Worm (Caenorhabditis elegans) whole organism, L1 larva: ENCODE results near the gene nhr-88.

ENCODE experiments used
- C16A3.4 ChIP-seq: fragments of 150-350 bp; optimal IDR thresholded peaks from 2 replicates; lab custom pipeline; 2014; ENCODE audit warnings: missing biosample characterization, missing genetic modification characterization
- C34B4.2 ChIP-seq: sonication (generic microtip); optimal IDR thresholded peaks from 2 replicates; lab custom pipeline; 2017; ENCODE audit warnings: mild to moderate bottlenecking, missing genetic modification characterization, missing compliant biosample characterization
- F16B12.6 ChIP-seq: fragments of 150-350 bp; optimal IDR thresholded peaks from 2 replicates; lab custom pipeline; 2014; ENCODE audit warnings: missing biosample characterization, missing genetic modification characterization
- aha-1 ChIP-seq: fragments of 150-350 bp; optimal IDR thresholded peaks from 2 replicates; lab custom pipeline; 2014; ENCODE audit warnings: missing biosample characterization, missing genetic modification characterization
- alr-1 ChIP-seq: fragments of 200-800 bp; sonication (Bioruptor generic); optimal IDR thresholded peaks from 2 replicates; lab custom pipeline; 2018; ENCODE audit warnings: borderline replicate concordance, mild to moderate bottlenecking, missing genetic modification characterization, missing compliant biosample characterization
- ceh-63 ChIP-seq: fragments of 200-800 bp; sonication (Bioruptor generic); optimal IDR thresholded peaks from 2 replicates; lab custom pipeline; 2018; ENCODE audit warnings: mild to moderate bottlenecking, missing genetic modification characterization, missing compliant biosample characterization
- ceh-8 ChIP-seq: fragments of 200-800 bp; sonication (Bioruptor generic); optimal IDR thresholded peaks from 2 replicates; lab custom pipeline; 2018; ENCODE audit warnings: mild to moderate bottlenecking, missing genetic modification characterization, moderate library complexity, missing compliant biosample characterization
- ceh-88 ChIP-seq: fragments of 200-800 bp; sonication (Bioruptor generic); IDR thresholded peaks from 2 replicates; pipeline ENCODE4 v1.3.6; 2022; ENCODE audit warnings: missing genetic modification characterization, missing compliant biosample characterization
- ces-1 ChIP-seq: fragments of 150-350 bp; optimal IDR thresholded peaks from 2 replicates; lab custom pipeline; 2014; ENCODE audit warnings: missing biosample characterization, missing genetic modification reagents, missing genetic modification characterization
- dsc-1 ChIP-seq: sonication (generic microtip); optimal IDR thresholded peaks from 2 replicates; lab custom pipeline; 2016; ENCODE audit warnings: mild to moderate bottlenecking, missing genetic modification characterization, missing compliant biosample characterization
- efl-3 ChIP-seq: fragments of 200-800 bp; sonication (Bioruptor generic); optimal IDR thresholded peaks from 2 replicates; lab custom pipeline; 2018; ENCODE audit warnings: mild to moderate bottlenecking, missing genetic modification characterization, missing compliant biosample characterization
- egl-13 ChIP-seq: sonication (generic microtip); optimal IDR thresholded peaks from 2 replicates; lab custom pipeline; 2016; ENCODE audit warnings: missing genotype, missing genetic modification reagents, missing genetic modification characterization, missing compliant biosample characterization
- egl-27 ChIP-seq, 2 experiments: fragments of 150-350 bp in 1 of 2; sonication (generic microtip); optimal IDR thresholded peaks; 3 replicates each; lab custom pipeline; 2017 to 2018; ENCODE audit warnings: missing biosample characterization in 2 of 2, missing genetic modification characterization in 2 of 2, missing genetic modification reagents in 2 of 2
- elt-3 ChIP-seq, 6 experiments: fragments of 150-350 bp in 1 of 6; sonication (generic microtip); optimal IDR thresholded peaks; 2 replicates each; lab custom pipeline; 2017 to 2018; ENCODE audit warnings: missing biosample characterization in 6 of 6, missing genetic modification characterization in 6 of 6, inconsistent platforms in 1 of 6
- ets-5 ChIP-seq: fragments of 200-800 bp; sonication (Bioruptor generic); IDR thresholded peaks from 2 replicates; pipeline ENCODE4 v1.3.6; 2022; ENCODE audit warnings: missing genetic modification characterization, missing compliant biosample characterization
- fkh-8 ChIP-seq: sonication (generic microtip); optimal IDR thresholded peaks from 2 replicates; lab custom pipeline; 2016; ENCODE audit warnings: mild to moderate bottlenecking, missing genetic modification characterization, missing compliant biosample characterization
- fos-1 ChIP-seq: fragments of 150-350 bp; optimal IDR thresholded peaks from 2 replicates; lab custom pipeline; 2014; ENCODE audit warnings: missing biosample characterization, missing genetic modification characterization
- hpl-2 ChIP-seq: fragments of 150-350 bp; optimal IDR thresholded peaks from 2 replicates; lab custom pipeline; 2014; ENCODE audit warnings: missing biosample characterization, missing genetic modification reagents, missing genetic modification characterization
- isw-1 ChIP-seq: fragments of 200-800 bp; sonication (Bioruptor generic); IDR thresholded peaks from 2 replicates; pipeline ENCODE4 v1.3.6; 2022; ENCODE audit warnings: missing genetic modification characterization, missing compliant biosample characterization
- jun-1 ChIP-seq: fragments of 150-350 bp; optimal IDR thresholded peaks from 2 replicates; lab custom pipeline; 2014; ENCODE audit warnings: missing biosample characterization, missing genetic modification reagents, missing genetic modification characterization
- lin-13 ChIP-seq: fragments of 150-350 bp; optimal IDR thresholded peaks from 2 replicates; lab custom pipeline; 2014; ENCODE audit warnings: missing biosample characterization, missing genetic modification reagents, missing genetic modification characterization
- lin-14 ChIP-seq: fragments of 200-800 bp; sonication (Bioruptor generic); optimal IDR thresholded peaks from 2 replicates; lab custom pipeline; 2018; ENCODE audit warnings: mild to moderate bottlenecking, missing genetic modification characterization, moderate library complexity, missing compliant biosample characterization
- lin-15B ChIP-seq: fragments of 150-350 bp; sonication (generic microtip); optimal IDR thresholded peaks from 3 replicates; lab custom pipeline; 2014; ENCODE audit warnings: missing biosample characterization, missing genetic modification characterization
- lin-35 ChIP-seq, 2 experiments: fragments of 150-350 bp; optimal IDR thresholded peaks; 2 replicates each; lab custom pipeline; 2014; ENCODE audit warnings: missing biosample characterization in 2 of 2, missing genetic modification characterization in 2 of 2, missing genetic modification reagents in 2 of 2
- lin-39 ChIP-seq: fragments of 150-350 bp; optimal IDR thresholded peaks from 2 replicates; lab custom pipeline; 2014; ENCODE audit warnings: missing biosample characterization, missing genetic modification reagents, missing genetic modification characterization
- mab-9 ChIP-seq: fragments of 200-800 bp; sonication (Bioruptor generic); IDR thresholded peaks from 2 replicates; pipeline ENCODE4 v1.3.6; 2022; ENCODE audit warnings: missing genetic modification reagents, missing genetic modification characterization, missing compliant biosample characterization
- mdl-1 ChIP-seq, 2 experiments: fragments of 150-350 bp; optimal IDR thresholded peaks; 2 replicates each; lab custom pipeline; 2014 to 2017; ENCODE audit warnings: missing biosample characterization in 2 of 2, missing genetic modification characterization in 2 of 2, inconsistent platforms in 1 of 2
- mep-1 ChIP-seq: fragments of 150-350 bp; optimal IDR thresholded peaks from 2 replicates; lab custom pipeline; 2014; ENCODE audit warnings: missing biosample characterization, missing genetic modification characterization
- nhr-11 ChIP-seq: fragments of 150-350 bp; optimal IDR thresholded peaks from 2 replicates; lab custom pipeline; 2014; ENCODE audit warnings: missing biosample characterization, missing genetic modification characterization
- nhr-12 ChIP-seq: sonication (generic microtip); optimal IDR thresholded peaks from 2 replicates; lab custom pipeline; 2017; ENCODE audit warnings: missing biosample characterization, missing genetic modification characterization
- nhr-237 ChIP-seq: fragments of 150-350 bp; optimal IDR thresholded peaks from 2 replicates; lab custom pipeline; 2014; ENCODE audit warnings: missing biosample characterization, missing genetic modification characterization
- nhr-47 ChIP-seq: sonication (generic microtip); optimal IDR thresholded peaks from 2 replicates; lab custom pipeline; 2016; ENCODE audit warnings: mild to moderate bottlenecking, missing genetic modification characterization, moderate library complexity, missing compliant biosample characterization
- nhr-71 ChIP-seq: sonication (generic microtip); optimal IDR thresholded peaks from 2 replicates; lab custom pipeline; 2016; ENCODE audit warnings: mild to moderate bottlenecking, missing genetic modification characterization, moderate library complexity, missing compliant biosample characterization
- nhr-76 ChIP-seq: sonication (generic microtip); optimal IDR thresholded peaks from 2 replicates; lab custom pipeline; 2017; ENCODE audit warnings: missing biosample characterization, missing genetic modification characterization
- nhr-85 ChIP-seq: sonication (generic microtip); peaks from one replicate; lab custom pipeline; 2016; ENCODE audit warnings: missing genetic modification characterization, inconsistent platforms, missing compliant biosample characterization
- pqm-1 ChIP-seq: sonication (generic microtip); optimal IDR thresholded peaks from 3 replicates; lab custom pipeline; 2017; ENCODE audit warnings: missing biosample characterization, missing genetic modification characterization
- skn-1 ChIP-seq: fragments of 150-350 bp; optimal IDR thresholded peaks from 2 replicates; lab custom pipeline; 2014; ENCODE audit warnings: missing biosample characterization, missing genetic modification characterization
- sox-4 ChIP-seq: sonication (generic microtip); optimal IDR thresholded peaks from 2 replicates; lab custom pipeline; 2016; ENCODE audit warnings: missing genetic modification characterization, missing compliant biosample characterization
- sptf-1 ChIP-seq: fragments of 150-350 bp; optimal IDR thresholded peaks from 2 replicates; lab custom pipeline; 2014; ENCODE audit warnings: missing biosample characterization, missing genetic modification characterization
- sup-37 ChIP-seq: fragments of 200-800 bp; sonication (Bioruptor generic); optimal IDR thresholded peaks from 2 replicates; lab custom pipeline; 2018; ENCODE audit warnings: mild to moderate bottlenecking, missing genetic modification characterization, missing compliant biosample characterization
- unc-130 ChIP-seq: fragments of 150-350 bp; optimal IDR thresholded peaks from 2 replicates; lab custom pipeline; 2017; ENCODE audit warnings: missing biosample characterization, missing genetic modification characterization, inconsistent platforms
- unc-30 ChIP-seq: sonication (generic microtip); optimal IDR thresholded peaks from 2 replicates; lab custom pipeline; 2017; ENCODE audit warnings: missing biosample characterization, missing genetic modification characterization
- unc-98 ChIP-seq: fragments of 200-800 bp; sonication (Bioruptor generic); IDR thresholded peaks from 2 replicates; pipeline ENCODE4 v1.3.6; 2022; ENCODE audit warnings: missing genetic modification characterization, missing compliant biosample characterization
- vab-15 ChIP-seq: sonication (generic microtip); optimal IDR thresholded peaks from 2 replicates; lab custom pipeline; 2017; ENCODE audit warnings: missing genotype, mild to moderate bottlenecking, missing genetic modification characterization, missing compliant biosample characterization
- xbp-1 ChIP-seq: sonication (generic microtip); optimal IDR thresholded peaks from 2 replicates; lab custom pipeline; 2016; ENCODE audit warnings: missing genetic modification characterization, missing compliant biosample characterization
- zag-1 ChIP-seq: fragments of 150-350 bp; optimal IDR thresholded peaks from 2 replicates; lab custom pipeline; 2014; ENCODE audit warnings: missing biosample characterization, missing genetic modification characterization
- ztf-11 ChIP-seq, 2 experiments: sonication (generic microtip); optimal IDR thresholded peaks; 2 replicates each; lab custom pipeline; 2016 to 2017; ENCODE audit warnings: missing genetic modification characterization in 2 of 2, missing biosample characterization in 1 of 2, missing compliant biosample characterization in 1 of 2
- ztf-4 ChIP-seq: fragments of 150-350 bp; optimal IDR thresholded peaks from 2 replicates; lab custom pipeline; 2014; ENCODE audit warnings: missing biosample characterization, missing genetic modification characterization

The nhr-88 gene

DNA sequence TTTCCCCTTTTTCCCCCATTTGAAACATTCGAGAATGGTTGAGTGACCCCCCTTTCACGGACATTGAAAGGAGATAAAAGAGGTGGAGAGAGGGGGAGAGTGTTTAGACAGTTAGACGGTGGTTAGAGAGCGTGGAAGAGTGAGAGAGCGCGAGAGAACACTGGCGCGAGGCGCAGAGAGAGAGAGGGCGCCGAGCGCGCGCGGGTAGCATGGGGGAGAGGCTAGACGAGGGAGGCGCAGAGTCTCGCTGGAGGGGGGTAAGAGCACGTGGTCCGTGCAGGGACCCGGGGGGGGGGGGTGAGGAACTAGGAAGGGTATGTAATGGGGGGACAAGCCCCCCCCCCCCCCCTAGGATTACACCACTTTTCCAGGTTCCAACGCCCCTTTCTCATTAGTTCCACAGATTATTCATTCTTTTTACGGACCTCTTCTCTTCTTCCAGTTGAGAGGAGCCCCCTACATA lies 2.5 kb upstream of the nhr-88 start (continued):
- TF ChIP-seq egl-27 (tag; optimal IDR thresholded peaks at IDR 0.05; lab: Kevin White, UChicago) (peak; percentile 89), sup-37 (GFP tag; lab: Kevin White, UChicago) (peak; percentile 93), isw-1 (peak; percentile 95), ets-5 (GFP tag; lab: Robert Waterston, UW) (peak; percentile 87; the same call in 1 of the 2 replicates), nhr-237 (tag; lab: Kevin White, UChicago) (peak; percentile 89), vab-15 (tag; lab: Kevin White, UChicago) (peak; percentile 54), nhr-71 (tag; lab: Kevin White, UChicago) (peak; percentile 99), zag-1 (tag; lab: Kevin White, UChicago) (peak; percentile 28), alr-1 (tag; lab: Kevin White, UChicago) (no peak), unc-130 (tag; lab: Kevin White, UChicago) (peak; percentile 71), ceh-63 (GFP tag; lab: Kevin White, UChicago) (peak; percentile 45), ceh-88 (peak; percentile 96), unc-30 (no peak), pqm-1 (no peak), egl-13 (tag; lab: Kevin White, UChicago) (peak; percentile 95), ztf-4 (tag; lab: Kevin White, UChicago) (peak; percentile 86), skn-1 (peak; percentile 93), ces-1 (GFP tag; lab: Kevin White, UChicago) (no peak), dsc-1 (tag; lab: Kevin White, UChicago) (peak; percentile 85), sptf-1 (tag; lab: Kevin White, UChicago) (no peak), mep-1 (peak; percentile 92), aha-1 (peak; percentile 78), jun-1 (peak; percentile 98), elt-3 (tag; optimal IDR thresholded peaks at IDR 0.05; lab: Kevin White, UChicago) (peak in 3 of 6 experiments; percentile 73 to 95 (median 93)), C16A3.4 (tag; lab: Kevin White, UChicago) (peak; percentile 82), nhr-11 (peak; percentile 90), fkh-8 (peak; percentile 97), lin-15B (no peak), lin-13 (GFP tag; lab: Kevin White, UChicago) (peak; percentile 94), C34B4.2 (tag; lab: Kevin White, UChicago) (peak; percentile 82), nhr-76 (tag; lab: Kevin White, UChicago) (peak; percentile 56), nhr-47 (tag; lab: Kevin White, UChicago) (peak; percentile 98), F16B12.6 (tag; lab: Kevin White, UChicago) (peak; percentile 38), lin-35 (GFP tag; optimal IDR thresholded peaks at IDR 0.05; lab: Kevin White, UChicago) (peak; percentile 69 to 91), ztf-11 (tag; optimal IDR thresholded peaks at IDR 0.05; lab: Kevin White, UChicago) (peak; percentile 73 to 95), hpl-2 (GFP tag; lab: Kevin White, UChicago) (peak; percentile 88), nhr-12 (peak; percentile 46), efl-3 (GFP tag; lab: Kevin White, UChicago) (peak; percentile 85), nhr-85 (peak; percentile 100), lin-39 (tag; lab: Kevin White, UChicago) (peak; percentile 89), fos-1 (tag; lab: Kevin White, UChicago) (peak; percentile 90), ceh-8 (GFP tag; lab: Kevin White, UChicago) (peak; percentile 100), unc-98 (GFP tag; lab: Robert Waterston, UW) (peak; percentile 79; the same call in 1 of the 2 replicates), mab-9 (GFP tag; lab: Robert Waterston, UW) (peak; percentile 99), sox-4 (tag; lab: Kevin White, UChicago) (peak; percentile 80), mdl-1 (tag; optimal IDR thresholded peaks at IDR 0.05; lab: Kevin White, UChicago) (peak; percentile 89 to 99), lin-14 (peak; percentile 100), xbp-1 (peak; percentile 87)
